Fruit fly (Drosophila melanogaster) whole organism, embryonic: ENCODE data around the gene CaMKI.

Experiments
- CG1602 ChIP-seq: fragments of 200-800 bp; sonication (Bioruptor generic); optimal IDR thresholded peaks from 3 replicates; lab custom pipeline; 2016; ENCODE audit warnings: missing biosample characterization, missing genetic modification characterization
- CG32772 ChIP-seq: fragments of 200-800 bp; sonication (Bioruptor generic); IDR thresholded peaks from 2 replicates; pipeline ENCODE4 v1.3.6; 2022; ENCODE audit warnings: missing biosample characterization, missing genetic modification characterization
- CG9215 ChIP-seq: fragments of 200-800 bp; sonication (Bioruptor generic); IDR thresholded peaks from 2 replicates; pipeline ENCODE4 v1.3.6; 2022; ENCODE audit warnings: missing biosample characterization, missing genetic modification characterization
- PHDP ChIP-seq: fragments of 200-800 bp; sonication (Bioruptor generic); optimal IDR thresholded peaks from 3 replicates; lab custom pipeline; 2018; ENCODE audit warnings: missing biosample characterization, mild to moderate bottlenecking, missing genetic modification characterization, moderate library complexity
- bbx ChIP-seq: fragments of 200-800 bp; sonication (Bioruptor generic); IDR thresholded peaks from 2 replicates; pipeline ENCODE4 v1.3.6; 2022; ENCODE audit warnings: missing biosample characterization, missing genetic modification characterization; ENCODE audit not compliant: partially characterized antibody
- ftz-f1 ChIP-seq: fragments of 200-800 bp; sonication (Bioruptor generic); optimal IDR thresholded peaks from 2 replicates; lab custom pipeline; 2016; ENCODE audit warnings: missing biosample characterization, missing genetic modification characterization
- pho ChIP-seq: fragments of 200-800 bp; sonication (Bioruptor generic); optimal IDR thresholded peaks from 2 replicates; lab custom pipeline; 2016; ENCODE audit warnings: missing biosample characterization, missing genetic modification characterization

DNA sequence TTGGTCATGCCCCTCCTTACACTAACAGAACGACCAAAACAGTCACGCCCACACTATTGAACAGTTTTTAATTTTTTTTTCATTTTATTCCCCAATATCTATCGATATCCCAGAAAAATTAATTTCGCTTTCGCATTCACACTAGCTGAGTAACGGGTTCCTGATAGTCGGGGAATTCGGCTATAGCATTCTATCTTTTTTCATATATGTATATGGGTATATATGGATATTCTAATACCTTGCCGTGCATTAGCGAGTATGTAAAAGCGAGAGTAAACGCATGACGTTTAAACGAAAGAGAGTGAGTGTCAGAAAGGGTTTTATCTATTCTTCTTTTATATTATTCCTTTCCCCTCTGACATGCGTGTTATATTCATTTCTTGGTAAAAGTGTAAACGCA lies 53.8 kb downstream of the CaMKI start:
- TF ChIP-seq CG9215 (no peak), ftz-f1 (GFP tag; lab: Kevin White, UChicago) (no peak), CG1602 (GFP tag; lab: Kevin White, UChicago) (no peak), pho (GFP tag; lab: Kevin White, UChicago) (no peak), PHDP (tag; lab: Kevin White, UChicago) (no peak), bbx (GFP tag; lab: Robert Waterston, UW) (no peak), CG32772 (no peak)
